Worm (Caenorhabditis elegans) whole organism, young adult: ENCODE measurements around the gene F07C6.4.
A peak's percentile ranks its signal among the peaks of the same experiment; 100 is the strongest.

Experiments used
- B0035.1 ChIP-seq: sonication (generic microtip); optimal IDR thresholded peaks from 2 replicates; lab custom pipeline; 2016; ENCODE audit warnings: missing genetic modification characterization, mild to moderate bottlenecking, missing compliant biosample characterization, missing genotype, missing genetic modification reagents
- B0261.1 ChIP-seq: sonication (generic microtip); optimal IDR thresholded peaks from 2 replicates; lab custom pipeline; 2016; ENCODE audit warnings: mild to moderate bottlenecking, missing genetic modification characterization, moderate library complexity, missing compliant biosample characterization
- C06A6.2 ChIP-seq: fragments of 200-800 bp; sonication (Bioruptor generic); conservative IDR thresholded peaks from 2 replicates; pipeline ENCODE4 v1.3.6; 2022; ENCODE audit warnings: missing genetic modification characterization, missing compliant biosample characterization
- C17E4.6 ChIP-seq: fragments of 200-800 bp; sonication (Bioruptor generic); IDR thresholded peaks from 2 replicates; pipeline ENCODE4 v1.3.6; 2022; ENCODE audit warnings: missing genetic modification reagents, missing genetic modification characterization, missing compliant biosample characterization
- F23B12.7 ChIP-seq: sonication (generic microtip); optimal IDR thresholded peaks from 2 replicates; lab custom pipeline; 2017; ENCODE audit warnings: missing genetic modification characterization, mild to moderate bottlenecking, missing compliant biosample characterization, antibody characterized with exemption, moderate library complexity; ENCODE audit not compliant: insufficient read depth
- F33H1.4 ChIP-seq: fragments of 200-800 bp; sonication (Bioruptor generic); IDR thresholded peaks from 2 replicates; pipeline ENCODE4 v1.3.6; 2022; ENCODE audit warnings: missing genetic modification reagents, missing genetic modification characterization, missing compliant biosample characterization
- F39B2.1 ChIP-seq: fragments of 200-800 bp; sonication (Bioruptor generic); IDR thresholded peaks from 2 replicates; pipeline ENCODE4 v1.3.6; 2022; ENCODE audit warnings: missing genetic modification reagents, missing genetic modification characterization, missing compliant biosample characterization
- F57A8.1 ChIP-seq: fragments of 200-800 bp; sonication (Bioruptor generic); optimal IDR thresholded peaks from 2 replicates; lab custom pipeline; 2018; ENCODE audit warnings: mild to moderate bottlenecking, missing genetic modification characterization, moderate library complexity, missing compliant biosample characterization
- K12H6.12 ChIP-seq: fragments of 200-800 bp; sonication (Bioruptor generic); optimal IDR thresholded peaks from 2 replicates; lab custom pipeline; 2018; ENCODE audit warnings: mild to moderate bottlenecking, missing genetic modification characterization, missing compliant biosample characterization
- T07F8.4 ChIP-seq: sonication (generic microtip); optimal IDR thresholded peaks from 2 replicates; lab custom pipeline; 2016; ENCODE audit warnings: mild to moderate bottlenecking, missing genetic modification characterization, moderate library complexity, missing compliant biosample characterization
- Y67H2A.10 ChIP-seq: fragments of 200-800 bp; sonication (Bioruptor generic); conservative IDR thresholded peaks from 2 replicates; pipeline ENCODE4 v1.3.6; 2022; ENCODE audit warnings: missing genetic modification reagents, missing genetic modification characterization, missing compliant biosample characterization
- ZK185.1 ChIP-seq: sonication (generic microtip); optimal IDR thresholded peaks from 2 replicates; lab custom pipeline; 2016; ENCODE audit warnings: mild to moderate bottlenecking, missing genetic modification characterization, missing compliant biosample characterization; ENCODE audit not compliant: poor library complexity, severe bottlenecking
- ama-1 ChIP-seq, 3 experiments: fragments of 150-350 bp in 1 of 3; sonication (generic microtip) in 2 of 3; optimal IDR thresholded peaks; 2 replicates each; lab custom pipeline; 2014 to 2018; ENCODE audit warnings: missing biosample characterization in 2 of 3, missing genetic modification characterization in 2 of 3, missing genetic modification reagents in 2 of 3
- bed-1 ChIP-seq: fragments of 200-800 bp; sonication (Bioruptor generic); IDR thresholded peaks from 2 replicates; pipeline ENCODE4 v1.3.6; 2022; ENCODE audit warnings: missing genetic modification reagents, missing genetic modification characterization, missing compliant biosample characterization
- ccch-3 ChIP-seq: fragments of 200-800 bp; sonication (Bioruptor generic); optimal IDR thresholded peaks from 2 replicates; lab custom pipeline; 2018; ENCODE audit warnings: mild to moderate bottlenecking, missing genetic modification characterization, missing compliant biosample characterization
- ceh-58 ChIP-seq: fragments of 200-800 bp; sonication (Bioruptor generic); IDR thresholded peaks from 2 replicates; pipeline ENCODE4 v1.3.6; 2022; ENCODE audit warnings: missing genetic modification characterization, missing compliant biosample characterization
- efl-1 ChIP-seq: fragments of 150-350 bp; optimal IDR thresholded peaks from 2 replicates; lab custom pipeline; 2014; ENCODE audit warnings: missing biosample characterization, missing genetic modification reagents, missing genetic modification characterization
- gei-17 ChIP-seq: fragments of 200-800 bp; sonication (Bioruptor generic); optimal IDR thresholded peaks from 2 replicates; lab custom pipeline; 2018; ENCODE audit warnings: mild to moderate bottlenecking, missing genetic modification characterization, missing compliant biosample characterization
- hmg-1.2 ChIP-seq: fragments of 200-800 bp; sonication (Bioruptor generic); IDR thresholded peaks from 2 replicates; pipeline ENCODE4 v1.3.6; 2022; ENCODE audit warnings: missing genetic modification reagents, missing genetic modification characterization, missing compliant biosample characterization
- lag-1 ChIP-seq: fragments of 200-800 bp; sonication (Bioruptor generic); IDR thresholded peaks from 2 replicates; pipeline ENCODE4 v1.3.6; 2022; ENCODE audit warnings: missing genetic modification reagents, missing genetic modification characterization, missing compliant biosample characterization
- lir-1 ChIP-seq: fragments of 200-800 bp; sonication (Bioruptor generic); conservative IDR thresholded peaks from 2 replicates; pipeline ENCODE4 v1.3.6; 2022; ENCODE audit warnings: missing genetic modification reagents, missing genetic modification characterization, missing compliant biosample characterization
- madf-3 ChIP-seq: fragments of 200-800 bp; sonication (Bioruptor generic); IDR thresholded peaks from 2 replicates; pipeline ENCODE4 v1.3.6; 2022; ENCODE audit warnings: missing genetic modification reagents, missing genetic modification characterization, missing compliant biosample characterization
- mcd-1 ChIP-seq: fragments of 200-800 bp; sonication (Bioruptor generic); IDR thresholded peaks from 2 replicates; pipeline ENCODE4 v1.3.6; 2022; ENCODE audit warnings: missing genetic modification reagents, missing genetic modification characterization, missing compliant biosample characterization
- nfyb-1 ChIP-seq: fragments of 200-800 bp; sonication (Bioruptor generic); IDR thresholded peaks from 2 replicates; pipeline ENCODE4 v1.3.6; 2022; ENCODE audit warnings: missing genetic modification reagents, missing genetic modification characterization, missing compliant biosample characterization
- nhr-27 ChIP-seq: fragments of 200-800 bp; sonication (Bioruptor generic); optimal IDR thresholded peaks from 2 replicates; lab custom pipeline; 2018; ENCODE audit warnings: mild to moderate bottlenecking, missing genetic modification characterization, moderate library complexity, missing compliant biosample characterization
- pbrm-1 ChIP-seq: fragments of 200-800 bp; sonication (Bioruptor generic); IDR thresholded peaks from 2 replicates; pipeline ENCODE4 v1.3.6; 2022; ENCODE audit warnings: missing genetic modification reagents, missing genetic modification characterization, missing compliant biosample characterization
- rec-8 ChIP-seq, 2 experiments: sonication (generic microtip); optimal IDR thresholded peaks; 2 replicates each; lab custom pipeline; 2016; ENCODE audit warnings: mild to moderate bottlenecking in 2 of 2, missing genetic modification characterization in 2 of 2, missing genetic modification reagents in 2 of 2, missing genotype in 2 of 2, missing biosample characterization in 1 of 2, missing compliant biosample characterization in 1 of 2, moderate library complexity in 1 of 2
- snpc-1.3 ChIP-seq: sonication (generic microtip); optimal IDR thresholded peaks from 2 replicates; lab custom pipeline; 2017; ENCODE audit warnings: missing genetic modification characterization, mild to moderate bottlenecking, missing compliant biosample characterization, antibody characterized with exemption, moderate library complexity, missing genotype, missing genetic modification reagents; ENCODE audit not compliant: insufficient read depth
- tlf-1 ChIP-seq: fragments of 200-800 bp; sonication (Bioruptor generic); optimal IDR thresholded peaks from 2 replicates; lab custom pipeline; 2018; ENCODE audit warnings: mild to moderate bottlenecking, missing genetic modification characterization, missing compliant biosample characterization
- unc-130 ChIP-seq: sonication (generic microtip); optimal IDR thresholded peaks from 2 replicates; lab custom pipeline; 2016; ENCODE audit warnings: missing genetic modification reagents, missing genetic modification characterization, missing compliant biosample characterization
- unc-62 ChIP-seq: fragments of 150-350 bp; optimal IDR thresholded peaks from 2 replicates; lab custom pipeline; 2014; ENCODE audit warnings: missing biosample characterization, missing genetic modification reagents, missing genetic modification characterization
- zfh-2 ChIP-seq: fragments of 200-800 bp; sonication (Bioruptor generic); conservative IDR thresholded peaks from 2 replicates; pipeline ENCODE4 v1.3.6; 2022; ENCODE audit warnings: missing genetic modification reagents, missing genetic modification characterization, missing compliant biosample characterization
- ztf-25 ChIP-seq: fragments of 200-800 bp; sonication (Bioruptor generic); IDR thresholded peaks from 2 replicates; pipeline ENCODE4 v1.3.6; 2022; ENCODE audit warnings: missing genetic modification reagents, missing genetic modification characterization, missing compliant biosample characterization

Gene F07C6.4

ce11 chrIV:12811554-12811953, 5.8 kb downstream of the F07C6.4 start:
- TF ChIP-seq ztf-25 (GFP tag; lab: Robert Waterston, UW) (no peak), K12H6.12 (tag; lab: Kevin White, UChicago) (no peak), ama-1 (optimal IDR thresholded peaks at IDR 0.05; lab: Kevin White, UChicago) (no peak), ama-1 (GFP tag; optimal IDR thresholded peaks at IDR 0.05; lab: Kevin White, UChicago) (no peak), ceh-58 (GFP tag; lab: Robert Waterston, UW) (no peak), F39B2.1 (GFP tag; lab: Robert Waterston, UW) (no peak), hmg-1.2 (GFP tag; lab: Robert Waterston, UW) (no peak), lag-1 (GFP tag; lab: Robert Waterston, UW) (no peak), snpc-1.3 (no peak), F33H1.4 (GFP tag; lab: Robert Waterston, UW) (no peak), unc-130 (GFP tag; lab: Kevin White, UChicago) (no peak), bed-1 (GFP tag; lab: Robert Waterston, UW) (no peak), C17E4.6 (GFP tag; lab: Robert Waterston, UW) (no peak), mcd-1 (GFP tag; lab: Robert Waterston, UW) (no peak), pbrm-1 (GFP tag; lab: Robert Waterston, UW) (no peak), efl-1 (no peak), lir-1 (GFP tag; lab: Robert Waterston, UW) (no peak), tlf-1 (GFP tag; lab: Kevin White, UChicago) (no peak), nfyb-1 (GFP tag; lab: Robert Waterston, UW) (no peak), rec-8 (tag; optimal IDR thresholded peaks at IDR 0.05; lab: Kevin White, UChicago) (no peak)

- TF ChIP-seq F57A8.1 (GFP tag; lab: Kevin White, UChicago) = no peak
- TF ChIP-seq F23B12.7 (tag; lab: Kevin White, UChicago) = no peak
- no peak for TF ChIP-seq B0261.1
- TF ChIP-seq unc-62 (GFP tag; lab: Kevin White, UChicago) = no peak
- no peak for TF ChIP-seq madf-3 (GFP tag; lab: Robert Waterston, UW)
- no peak for TF ChIP-seq lir-1 (GFP tag; lab: Robert Waterston, UW)
- no peak for TF ChIP-seq ccch-3 (GFP tag; lab: Kevin White, UChicago)
These were observed 8.1 kb downstream of the F07C6.4 start for ce11 chrIV:12813822-12814221.

ce11 chrIV:12816636-12817035, 10.9 kb downstream of the F07C6.4 start:
- TF ChIP-seq zfh-2 (GFP tag; lab: Robert Waterston, UW) (peak; percentile 53), Y67H2A.10 (GFP tag; lab: Robert Waterston, UW) (no peak)

- TF ChIP-seq B0035.1 (no peak), snpc-1.3 (no peak), T07F8.4 (no peak), C06A6.2 (no peak), ZK185.1 (tag; lab: Kevin White, UChicago) (no peak), nhr-27 (no peak), gei-17 (no peak)
These were observed 11.8 kb downstream of the F07C6.4 start for ce11 chrIV:12817539-12817938.
